Fruit fly (Drosophila melanogaster) whole organism, embryonic: ENCODE results near the gene drpr.

ENCODE experiments used
- ATbp ChIP-seq: fragments of 200-800 bp; sonication (Bioruptor generic); optimal IDR thresholded peaks from 2 replicates; lab custom pipeline; 2017; ENCODE audit warnings: missing biosample characterization, mild to moderate bottlenecking, missing genetic modification characterization, missing genetic modification reagents
- CG1024 ChIP-seq: fragments of 200-800 bp; sonication (Bioruptor generic); IDR thresholded peaks from 2 replicates; pipeline ENCODE4 v1.3.6; 2022; ENCODE audit warnings: missing biosample characterization, missing genetic modification characterization
- CG10366 ChIP-seq: fragments of 200-800 bp; sonication (Bioruptor generic); IDR thresholded peaks from 2 replicates; pipeline ENCODE4 v1.3.6; 2022; ENCODE audit warnings: missing biosample characterization, missing genetic modification characterization
- CG10565 ChIP-seq: fragments of 200-800 bp; sonication (Bioruptor generic); optimal IDR thresholded peaks from 3 replicates; lab custom pipeline; 2016; ENCODE audit warnings: missing biosample characterization, mild to moderate bottlenecking, missing genetic modification characterization
- CG12744 ChIP-seq: fragments of 200-800 bp; sonication (Bioruptor generic); optimal IDR thresholded peaks from 2 replicates; lab custom pipeline; 2016; ENCODE audit warnings: missing biosample characterization, missing genetic modification characterization
- CG12769 ChIP-seq: fragments of 200-800 bp; sonication (Bioruptor generic); optimal IDR thresholded peaks from 2 replicates; lab custom pipeline; 2019; ENCODE audit warnings: missing biosample characterization, mild to moderate bottlenecking, missing genetic modification characterization, moderate library complexity
- CG13775 ChIP-seq: fragments of 200-800 bp; sonication (Bioruptor generic); optimal IDR thresholded peaks from 3 replicates; lab custom pipeline; 2017; ENCODE audit warnings: missing biosample characterization, mild to moderate bottlenecking, missing genetic modification characterization
- CG14860 ChIP-seq: fragments of 200-800 bp; sonication (Bioruptor generic); IDR thresholded peaks from 3 replicates; pipeline ENCODE4 v1.3.6; 2022; ENCODE audit warnings: missing biosample characterization, missing genetic modification characterization; ENCODE audit not compliant: partially characterized antibody
- CG15011 ChIP-seq: fragments of 200-800 bp; sonication (Bioruptor generic); optimal IDR thresholded peaks from 3 replicates; lab custom pipeline; 2018; ENCODE audit warnings: missing biosample characterization, mild to moderate bottlenecking, missing genetic modification characterization
- CG1529 ChIP-seq: fragments of 200-800 bp; sonication (Bioruptor generic); optimal IDR thresholded peaks from 3 replicates; lab custom pipeline; 2018; ENCODE audit warnings: missing biosample characterization, missing genetic modification characterization
- CG15514 ChIP-seq: fragments of 200-800 bp; sonication (Bioruptor generic); optimal IDR thresholded peaks from 3 replicates; lab custom pipeline; 2017; ENCODE audit warnings: missing biosample characterization, missing genetic modification characterization, mild to moderate bottlenecking, moderate library complexity, missing genetic modification reagents
- CG1603 ChIP-seq: fragments of 200-800 bp; sonication (Bioruptor generic); optimal IDR thresholded peaks from 2 replicates; lab custom pipeline; 2019; ENCODE audit warnings: missing biosample characterization, mild to moderate bottlenecking, missing genetic modification characterization, moderate library complexity
- CG30020 ChIP-seq: fragments of 200-800 bp; optimal IDR thresholded peaks from 2 replicates; lab custom pipeline; 2019; ENCODE audit warnings: missing biosample characterization, mild to moderate bottlenecking, missing genetic modification characterization, moderate library complexity
- CG31365 ChIP-seq: fragments of 200-800 bp; sonication (Bioruptor generic); optimal IDR thresholded peaks from 2 replicates; lab custom pipeline; 2018; ENCODE audit warnings: missing biosample characterization, mild to moderate bottlenecking, missing genetic modification characterization
- CG32767 ChIP-seq: fragments of 200-800 bp; sonication (Bioruptor generic); IDR thresholded peaks from 2 replicates; pipeline ENCODE4 v1.3.6; 2022; ENCODE audit warnings: missing biosample characterization, missing genetic modification characterization
- CG33557 ChIP-seq: fragments of 200-800 bp; sonication (Bioruptor generic); optimal IDR thresholded peaks from 2 replicates; lab custom pipeline; 2019; ENCODE audit warnings: missing biosample characterization, mild to moderate bottlenecking, missing genetic modification characterization, moderate library complexity
- CG43689 ChIP-seq: fragments of 200-800 bp; sonication (Bioruptor generic); IDR thresholded peaks from 2 replicates; pipeline ENCODE4 v1.3.6; 2022; ENCODE audit warnings: missing biosample characterization, missing genetic modification characterization
- CG6813 ChIP-seq: fragments of 200-800 bp; sonication (Bioruptor generic); optimal IDR thresholded peaks from 2 replicates; lab custom pipeline; 2017; ENCODE audit warnings: missing biosample characterization, missing genetic modification characterization, mild to moderate bottlenecking, moderate library complexity, missing genetic modification reagents
- CG7928 ChIP-seq: fragments of 200-800 bp; sonication (Bioruptor generic); optimal IDR thresholded peaks from 2 replicates; lab custom pipeline; 2017; ENCODE audit warnings: missing biosample characterization, mild to moderate bottlenecking, missing genetic modification characterization
- CG9727 ChIP-seq: fragments of 200-800 bp; sonication (Bioruptor generic); optimal IDR thresholded peaks from 3 replicates; lab custom pipeline; 2017; ENCODE audit warnings: missing biosample characterization, mild to moderate bottlenecking, missing genetic modification characterization
- Camta ChIP-seq: fragments of 200-800 bp; sonication (Bioruptor generic); optimal IDR thresholded peaks from 2 replicates; lab custom pipeline; 2016; ENCODE audit warnings: missing biosample characterization, missing genetic modification characterization
- Hmr ChIP-seq: fragments of 200-800 bp; sonication (Bioruptor generic); optimal IDR thresholded peaks from 3 replicates; lab custom pipeline; 2017; ENCODE audit warnings: mild to moderate bottlenecking, missing biosample characterization, missing genetic modification reagents, missing genetic modification characterization
- Jarid2 ChIP-seq: fragments of 200-800 bp; sonication (Bioruptor generic); optimal IDR thresholded peaks from 3 replicates; lab custom pipeline; 2017; ENCODE audit warnings: mild to moderate bottlenecking, missing biosample characterization, missing genetic modification reagents, missing genetic modification characterization
- Kr ChIP-seq: fragments of 200-800 bp; sonication (Bioruptor generic); optimal IDR thresholded peaks from 2 replicates; lab custom pipeline; 2017; ENCODE audit warnings: missing biosample characterization, mild to moderate bottlenecking, missing genetic modification characterization
- Trl ChIP-seq, 3 experiments: fragments of >200 bp in 2 of 3; fragments of 200-800 bp in 1 of 3; sonication (Bioruptor generic) in 1 of 3; optimal IDR thresholded peaks; 2 replicates in 1 of 3; 3 replicates in 2 of 3; lab custom pipeline; 2016 to 2017; ENCODE audit warnings: missing biosample characterization in 1 of 3, missing genetic modification characterization in 1 of 3
- ab ChIP-seq: fragments of 200-800 bp; sonication (Bioruptor generic); optimal IDR thresholded peaks from 2 replicates; lab custom pipeline; 2016; ENCODE audit warnings: missing biosample characterization, missing genetic modification characterization
- al ChIP-seq: fragments of 200-800 bp; sonication (Bioruptor generic); IDR thresholded peaks from 2 replicates; pipeline ENCODE4 v1.3.6; 2022; ENCODE audit warnings: missing biosample characterization, missing genetic modification characterization
- ash1 ChIP-seq: fragments of 200-800 bp; sonication (Bioruptor generic); optimal IDR thresholded peaks from 2 replicates; lab custom pipeline; 2018; ENCODE audit warnings: missing biosample characterization, mild to moderate bottlenecking, missing genetic modification characterization
- cg ChIP-seq: fragments of 200-800 bp; sonication (Bioruptor generic); optimal IDR thresholded peaks from 3 replicates; lab custom pipeline; 2019; ENCODE audit warnings: missing biosample characterization, mild to moderate bottlenecking, missing genetic modification characterization, moderate library complexity
- chm ChIP-seq: fragments of 200-800 bp; sonication (Bioruptor generic); IDR thresholded peaks from 2 replicates; pipeline ENCODE4 v1.3.6; 2022; ENCODE audit warnings: missing biosample characterization, missing genetic modification characterization
- chn ChIP-seq: fragments of 200-800 bp; sonication (Bioruptor generic); optimal IDR thresholded peaks from 2 replicates; lab custom pipeline; 2016; ENCODE audit warnings: missing biosample characterization, missing genetic modification characterization
- ci ChIP-seq: fragments of 200-800 bp; sonication (Bioruptor generic); IDR thresholded peaks from 3 replicates; pipeline ENCODE4 v1.3.6; 2022; ENCODE audit warnings: missing biosample characterization, missing genetic modification characterization
- corto ChIP-seq: fragments of 200-800 bp; sonication (Bioruptor generic); optimal IDR thresholded peaks from 2 replicates; lab custom pipeline; 2016; ENCODE audit warnings: missing biosample characterization, mild to moderate bottlenecking, missing genetic modification characterization, moderate library complexity
- croc ChIP-seq: fragments of 200-800 bp; sonication (Bioruptor generic); conservative IDR thresholded peaks from 3 replicates; pipeline ENCODE4 v1.3.6; 2022; ENCODE audit warnings: missing biosample characterization, missing genetic modification characterization
- da ChIP-seq: fragments of 200-800 bp; sonication (Bioruptor generic); optimal IDR thresholded peaks from 2 replicates; lab custom pipeline; 2016; ENCODE audit warnings: missing biosample characterization, missing genetic modification characterization
- fd64A ChIP-seq: fragments of 200-800 bp; sonication (Bioruptor generic); optimal IDR thresholded peaks from 3 replicates; lab custom pipeline; 2018; ENCODE audit warnings: missing biosample characterization, mild to moderate bottlenecking, missing genetic modification characterization
- gce ChIP-seq: fragments of 200-800 bp; sonication (Bioruptor generic); IDR thresholded peaks from 3 replicates; pipeline ENCODE4 v1.3.6; 2022; ENCODE audit warnings: missing biosample characterization, missing genetic modification characterization
- gsb-n ChIP-seq: fragments of 200-800 bp; sonication (Bioruptor generic); optimal IDR thresholded peaks from 3 replicates; lab custom pipeline; 2018; ENCODE audit warnings: missing biosample characterization, mild to moderate bottlenecking, missing genetic modification characterization
- ken ChIP-seq: fragments of 200-800 bp; sonication (Bioruptor generic); IDR thresholded peaks from 3 replicates; pipeline ENCODE4 v1.3.6; 2022; ENCODE audit warnings: missing biosample characterization, missing genetic modification characterization
- mirr ChIP-seq: fragments of 200-800 bp; sonication (Bioruptor generic); optimal IDR thresholded peaks from 3 replicates; lab custom pipeline; 2018; ENCODE audit warnings: missing biosample characterization, mild to moderate bottlenecking, missing genetic modification characterization
- nau ChIP-seq: fragments of 200-800 bp; sonication (Bioruptor generic); optimal IDR thresholded peaks from 3 replicates; lab custom pipeline; 2017; ENCODE audit warnings: missing biosample characterization, mild to moderate bottlenecking, missing genetic modification characterization, missing genetic modification reagents
- oc ChIP-seq: fragments of 200-800 bp; sonication (Bioruptor generic); optimal IDR thresholded peaks from 2 replicates; lab custom pipeline; 2018; ENCODE audit warnings: missing biosample characterization, mild to moderate bottlenecking, missing genetic modification characterization, moderate library complexity
- pb ChIP-seq: fragments of 200-800 bp; sonication (Bioruptor generic); optimal IDR thresholded peaks from 3 replicates; lab custom pipeline; 2016; ENCODE audit warnings: missing biosample characterization, missing genetic modification characterization
- sug ChIP-seq: fragments of 200-800 bp; optimal IDR thresholded peaks from 2 replicates; lab custom pipeline; 2019; ENCODE audit warnings: missing biosample characterization, mild to moderate bottlenecking, missing genetic modification characterization, moderate library complexity
- tap ChIP-seq: fragments of 200-800 bp; optimal IDR thresholded peaks from 3 replicates; lab custom pipeline; 2019; ENCODE audit warnings: missing biosample characterization, mild to moderate bottlenecking, missing genetic modification characterization, moderate library complexity
- vfl ChIP-seq: fragments of 200-800 bp; sonication (Bioruptor generic); optimal IDR thresholded peaks from 2 replicates; lab custom pipeline; 2016; ENCODE audit warnings: missing biosample characterization, missing genetic modification characterization
- wek ChIP-seq: fragments of 200-800 bp; sonication (Bioruptor generic); optimal IDR thresholded peaks from 3 replicates; lab custom pipeline; 2018; ENCODE audit warnings: missing biosample characterization, mild to moderate bottlenecking, missing genetic modification characterization, moderate library complexity
- zen ChIP-seq: fragments of 200-800 bp; sonication (Bioruptor generic); optimal IDR thresholded peaks from 3 replicates; lab custom pipeline; 2018; ENCODE audit warnings: missing biosample characterization, mild to moderate bottlenecking, missing genetic modification characterization, moderate library complexity
- zen2 ChIP-seq: fragments of 200-800 bp; sonication (Bioruptor generic); IDR thresholded peaks from 3 replicates; pipeline ENCODE4 v1.3.6; 2022; ENCODE audit warnings: missing biosample characterization, missing genetic modification characterization; ENCODE audit not compliant: partially characterized antibody

The drpr gene

DNA sequence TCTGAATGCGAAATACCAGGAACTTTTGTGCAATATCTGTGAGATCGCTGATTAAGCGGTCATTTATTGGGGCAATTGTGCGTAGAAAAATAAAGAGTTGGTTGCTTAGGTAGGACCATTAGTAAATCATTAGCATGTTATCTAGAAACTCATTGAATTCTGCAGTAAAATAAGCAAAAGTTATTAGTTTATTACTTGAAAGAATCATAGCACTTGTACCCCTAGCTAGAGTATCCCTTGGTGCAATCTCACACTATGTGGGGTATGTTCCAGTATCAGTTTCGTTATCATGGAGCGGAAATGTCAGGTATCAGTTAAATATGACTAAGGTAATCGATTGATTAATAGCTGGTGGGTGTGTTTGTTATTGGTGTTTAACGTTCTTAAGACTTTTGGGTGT is 14.5 kb upstream of the drpr start (continued):
- TF ChIP-seq zen = no peak
- TF ChIP-seq CG30020 = no peak
- no peak for TF ChIP-seq ci (GFP tag; lab: Robert Waterston, UW)
- TF ChIP-seq ab (GFP tag; lab: Kevin White, UChicago) = no peak
- TF ChIP-seq da = no peak
- no peak for TF ChIP-seq corto (GFP tag; lab: Kevin White, UChicago)
- no peak for TF ChIP-seq CG32767 (GFP tag; lab: Robert Waterston, UW)
- TF ChIP-seq ash1 (GFP tag; lab: Kevin White, UChicago) = no peak
- no peak for TF ChIP-seq CG14860 (GFP tag; lab: Robert Waterston, UW)
- TF ChIP-seq chn (GFP tag; lab: Kevin White, UChicago) = no peak
- no peak for TF ChIP-seq CG33557 (GFP tag; lab: Kevin White, UChicago)
- no peak for TF ChIP-seq CG10565 (GFP tag; lab: Kevin White, UChicago)
- no peak for TF ChIP-seq croc (GFP tag; lab: Robert Waterston, UW)
- no peak for TF ChIP-seq Camta (GFP tag; lab: Kevin White, UChicago)
- TF ChIP-seq al (GFP tag; lab: Robert Waterston, UW) = no peak
- TF ChIP-seq fd64A (GFP tag; lab: Kevin White, UChicago) = no peak
- TF ChIP-seq CG12744 (GFP tag; lab: Kevin White, UChicago) = no peak
- no peak for TF ChIP-seq zen2 (GFP tag; lab: Robert Waterston, UW)
- TF ChIP-seq Hmr = peak; percentile 12

- TF ChIP-seq CG31365 (peak; percentile 35), nau (peak; percentile 5), CG43689 (GFP tag; lab: Robert Waterston, UW) (no peak), CG6813 (GFP tag; lab: Kevin White, UChicago) (peak; percentile 69), oc (tag; lab: Kevin White, UChicago) (no peak), wek (GFP tag; lab: Kevin White, UChicago) (peak; percentile 50), cg (GFP tag; lab: Kevin White, UChicago) (no peak), CG13775 (GFP tag; lab: Kevin White, UChicago) (peak; percentile 1), CG12769 (tag; lab: Kevin White, UChicago) (peak; percentile 52), Jarid2 (GFP tag; lab: Kevin White, UChicago) (peak; percentile 9), pb (GFP tag; lab: Kevin White, UChicago) (no peak), Kr (GFP tag; lab: Kevin White, UChicago) (peak; percentile 67), vfl (no peak), CG1529 (GFP tag; lab: Kevin White, UChicago) (no peak), ATbp (peak; percentile 48), CG9727 (GFP tag; lab: Kevin White, UChicago) (peak; percentile 42), mirr (GFP tag; lab: Kevin White, UChicago) (no peak), chm (GFP tag; lab: Robert Waterston, UW) (peak; percentile 77; the same call in 1 of the 2 replicates), ken (GFP tag; lab: Robert Waterston, UW) (0 out of 3 replicates have a peak, but pooled peaks have one; percentile 49), CG1024 (GFP tag; lab: Robert Waterston, UW) (peak; percentile 22; the same call in 1 of the 2 replicates), CG7928 (GFP tag; lab: Kevin White, UChicago) (peak; percentile 0), CG15514 (GFP tag; lab: Kevin White, UChicago) (peak; percentile 36), CG15011 (GFP tag; lab: Kevin White, UChicago) (peak; percentile 1), Trl (optimal IDR thresholded peaks at IDR 0.05; lab: Kevin White, UChicago) (no peak), Trl (GFP tag; optimal IDR thresholded peaks at IDR 0.05; lab: Kevin White, UChicago) (peak; percentile 15), gsb-n (tag; lab: Kevin White, UChicago) (peak; percentile 31), gce (GFP tag; lab: Robert Waterston, UW) (no peak), CG10366 (GFP tag; lab: Robert Waterston, UW) (0 out of 2 replicates have a peak, but pooled peaks have one; percentile 3), tap (tag; lab: Kevin White, UChicago) (no peak), sug (tag; lab: Kevin White, UChicago) (peak; percentile 98), CG1603 (peak; percentile 34)
Observed at dm6 chr3L:1742552-1743097, 11.7 kb upstream of the drpr start.
